Fruit fly (Drosophila melanogaster) whole organism, pupa: ENCODE measurements around the gene Baldspot.

Experiments
- CG13204 ChIP-seq: fragments of 200-800 bp; sonication (Bioruptor generic); optimal IDR thresholded peaks from 2 replicates; lab custom pipeline; 2018; ENCODE audit warnings: missing biosample characterization, mild to moderate bottlenecking, missing genetic modification characterization, moderate library complexity
- CG34367 ChIP-seq: fragments of 200-800 bp; sonication (Bioruptor generic); optimal IDR thresholded peaks from 2 replicates; lab custom pipeline; 2018; ENCODE audit warnings: missing biosample characterization, mild to moderate bottlenecking, missing genetic modification characterization
- EcR ChIP-seq: fragments of 200-800 bp; sonication (Bioruptor generic); optimal IDR thresholded peaks from 3 replicates; lab custom pipeline; 2019; ENCODE audit warnings: missing biosample characterization, missing genetic modification characterization, mild to moderate bottlenecking, moderate library complexity, missing genetic modification reagents

- TF ChIP-seq CG34367 (tag; lab: Kevin White, UChicago) (no peak), CG13204 (GFP tag; lab: Kevin White, UChicago) (no peak), EcR (GFP tag; lab: Kevin White, UChicago) (no peak)
Observed at dm6 chr3L:16704673-16705072, 43.3 kb upstream of the Baldspot start, which contains the start of gene CG9692.
